Worm (Caenorhabditis elegans) whole organism, L4/young adult: ENCODE measurements around the gene R160.5.

ENCODE experiments used
- W03F9.2 ChIP-seq: fragments of 150-350 bp; optimal IDR thresholded peaks from 2 replicates; lab custom pipeline; 2014; ENCODE audit warnings: missing biosample characterization, missing genetic modification characterization
- dao-5 ChIP-seq: sonication (generic microtip); optimal IDR thresholded peaks from 2 replicates; lab custom pipeline; 2016; ENCODE audit warnings: missing genotype, missing genetic modification characterization, moderate library complexity, missing compliant biosample characterization
- him-1 ChIP-seq: sonication (generic microtip); optimal IDR thresholded peaks from 2 replicates; lab custom pipeline; 2016; ENCODE audit warnings: missing genotype, missing genetic modification reagents, missing genetic modification characterization, missing compliant biosample characterization

Gene R160.5

DNA sequence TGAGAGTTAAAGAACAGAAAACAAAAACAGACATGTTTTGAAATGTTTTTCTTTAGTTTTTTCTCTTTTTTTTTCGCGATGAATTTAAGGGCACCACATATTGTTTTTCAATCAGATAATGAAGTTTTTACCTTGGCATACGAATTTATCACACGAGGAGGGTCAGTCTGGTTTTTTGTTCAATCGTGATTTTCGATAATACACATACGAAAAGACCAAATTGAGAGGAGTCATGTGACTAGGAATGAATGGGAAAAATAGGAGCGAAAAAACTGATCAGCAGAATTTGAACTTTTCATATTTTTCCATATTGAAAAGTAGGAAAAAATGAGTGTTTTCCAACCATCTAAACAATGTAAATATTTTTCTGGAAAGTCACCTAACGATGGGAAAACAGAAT is 15.8 kb upstream of the R160.5 start:
- no peak for TF ChIP-seq him-1 (tag; lab: Kevin White, UChicago)
- TF ChIP-seq dao-5, result no peak
- TF ChIP-seq W03F9.2 (tag; lab: Kevin White, UChicago), result no peak

ce11 chrX:4383316-4383936 is 12.8 kb upstream of the R160.5 start, which contains the start of gene lst-2:
Gene lst-2, minus strand, starts transcription at chrX:4383366.
- TF ChIP-seq W03F9.2 (tag; lab: Kevin White, UChicago) (no peak), him-1 (tag; lab: Kevin White, UChicago) (no peak), dao-5 (no peak)

- TF ChIP-seq him-1 (tag; lab: Kevin White, UChicago) (no peak), dao-5 (no peak), W03F9.2 (tag; lab: Kevin White, UChicago) (no peak)
These were observed 7.0 kb upstream of the R160.5 start, which contains the start of gene R160.12 for ce11 chrX:4377689-4378088. Gene R160.12, minus strand, starts transcription at chrX:4377789.

DNA sequence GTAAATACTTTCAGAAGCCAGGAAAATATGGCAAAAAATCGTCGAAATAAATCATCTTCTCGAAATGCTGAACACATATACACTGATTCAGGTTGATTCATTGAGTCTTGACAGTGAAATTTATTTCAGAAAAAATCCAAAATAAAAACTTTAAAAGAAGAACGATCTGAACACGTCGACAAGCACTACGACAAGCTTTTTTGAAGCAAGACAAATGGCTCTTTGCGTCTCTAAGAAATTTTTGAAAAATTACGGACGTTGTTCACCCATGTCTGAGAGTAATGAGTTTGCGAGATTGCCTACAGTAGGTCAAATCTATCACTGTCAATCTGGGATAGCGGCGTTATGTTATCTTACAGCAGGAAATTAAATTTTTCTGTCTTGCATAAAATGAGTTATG is 6.1 kb upstream of the R160.5 start, which contains the start of gene R160.2:
Gene R160.2, minus strand, starts transcription at position 101 of the 400 bp plus-strand sequence.
- TF ChIP-seq him-1 (tag; lab: Kevin White, UChicago) (no peak), W03F9.2 (tag; lab: Kevin White, UChicago) (no peak), dao-5 (no peak)

DNA sequence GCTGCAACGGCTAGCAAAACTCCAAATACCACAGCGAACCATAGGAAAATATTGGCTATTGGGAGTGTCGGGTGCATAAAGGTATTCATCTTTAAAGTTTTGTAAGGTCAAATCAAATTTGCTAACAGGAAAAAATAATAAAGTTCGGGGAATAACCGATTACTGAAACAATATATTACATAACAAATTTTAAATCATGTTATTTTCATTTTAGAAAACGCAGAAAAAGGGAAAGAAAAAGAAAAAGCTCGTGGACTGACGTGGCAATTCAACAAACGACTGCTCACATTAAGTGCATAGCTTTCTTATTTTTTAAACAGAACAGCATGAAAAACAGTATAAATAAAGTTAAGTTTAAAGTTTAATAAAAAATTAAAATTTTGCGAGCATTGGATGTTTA is 2.5 kb upstream of the R160.5 start, which contains the start of gene R160.6:
Gene R160.6, minus strand, starts transcription at position 101 of the 400 bp plus-strand sequence.
- TF ChIP-seq him-1 (tag; lab: Kevin White, UChicago), result no peak
- no peak for TF ChIP-seq dao-5
- no peak for TF ChIP-seq W03F9.2 (tag; lab: Kevin White, UChicago)

DNA sequence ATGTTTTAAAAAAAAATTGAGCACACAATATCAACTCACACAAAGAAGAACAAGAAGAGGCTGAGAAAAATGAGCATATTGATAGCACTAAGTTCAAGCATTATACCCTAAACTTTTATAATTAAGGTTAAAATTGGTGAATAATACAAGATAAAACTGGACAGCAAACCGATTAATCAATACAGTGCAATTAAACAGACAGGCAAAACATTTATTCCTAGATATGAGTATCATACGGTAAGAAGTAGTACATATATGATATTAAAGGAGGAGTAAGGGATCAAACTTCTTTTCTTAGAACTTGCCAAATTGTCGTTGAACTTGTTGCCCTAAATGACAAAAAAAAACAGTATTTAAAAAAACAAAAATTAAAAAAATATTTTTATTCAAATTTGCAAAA is 1.3 kb upstream of the R160.5 start, which contains the start of gene R160.14:
Gene R160.14, minus strand, starts transcription at position 101 of the 400 bp plus-strand sequence.
- no peak for TF ChIP-seq dao-5

ce11 chrX:4371413-4371812 is 757 bp upstream of the R160.5 start, which contains the start of gene R160.13:
Gene R160.13, minus strand, starts transcription at chrX:4371513.
- no peak for TF ChIP-seq W03F9.2 (tag; lab: Kevin White, UChicago)
- no peak for TF ChIP-seq dao-5
- no peak for TF ChIP-seq him-1 (tag; lab: Kevin White, UChicago)

DNA sequence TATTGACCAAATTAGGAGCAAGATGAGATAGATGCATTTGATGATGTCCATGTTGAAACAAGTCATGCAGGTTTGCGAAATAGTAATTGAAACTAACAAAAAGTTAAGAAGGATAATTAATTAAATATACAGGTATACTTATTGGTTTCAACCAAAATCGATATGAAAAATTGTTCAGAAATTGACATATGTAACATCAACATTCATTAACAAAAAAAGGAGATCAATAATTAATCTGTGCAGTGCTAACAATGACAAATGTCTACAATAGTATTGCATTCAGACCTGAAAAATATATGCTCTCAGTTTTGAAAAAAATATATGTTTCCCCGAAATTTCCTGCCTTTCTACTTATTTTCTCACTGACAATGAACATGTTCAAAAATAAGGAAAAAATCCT is 1.9 kb downstream of the R160.5 start, which contains the start of gene R160.4:
Gene R160.4, minus strand, starts transcription at position 101 of the 400 bp plus-strand sequence.
- TF ChIP-seq W03F9.2 (tag; lab: Kevin White, UChicago) (no peak), dao-5 (no peak), him-1 (tag; lab: Kevin White, UChicago) (no peak)

DNA sequence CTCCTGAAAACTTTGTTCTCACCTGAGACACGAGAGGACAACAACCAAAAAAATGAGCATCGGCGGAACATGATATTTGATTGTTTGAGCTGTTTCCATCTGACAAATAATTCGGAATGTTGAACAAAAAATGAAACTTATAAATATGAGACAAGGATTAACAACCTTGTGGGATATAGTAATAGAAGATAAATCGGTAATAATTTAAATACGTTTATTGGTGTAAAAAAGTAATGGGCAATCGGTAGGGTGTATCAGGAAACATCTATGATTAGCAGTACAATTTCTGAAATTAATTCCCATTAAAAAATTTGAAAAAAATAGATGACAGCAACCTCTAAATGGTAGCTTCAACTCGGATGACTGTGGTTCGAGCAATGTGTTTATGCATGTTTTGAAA is 3.2 kb downstream of the R160.5 start, which contains the start of gene R160.10:
Gene R160.10, minus strand, starts transcription at position 101 of the 400 bp plus-strand sequence.
- TF ChIP-seq him-1 (tag; lab: Kevin White, UChicago) (no peak), dao-5 (no peak), W03F9.2 (tag; lab: Kevin White, UChicago) (no peak)

ce11 chrX:4366231-4366630 is 4.4 kb downstream of the R160.5 start, which contains the start of gene R160.3:
Gene R160.3, minus strand, starts transcription at chrX:4366331.
- TF ChIP-seq dao-5, result no peak
- TF ChIP-seq him-1 (tag; lab: Kevin White, UChicago), result no peak

ce11 chrX:4364877-4365276 is 5.8 kb downstream of the R160.5 start, which contains the start of gene F14H12.8:
Gene F14H12.8, minus strand, starts transcription at chrX:4364977.
- no peak for TF ChIP-seq W03F9.2 (tag; lab: Kevin White, UChicago)

- TF ChIP-seq him-1 (tag; lab: Kevin White, UChicago) (no peak), W03F9.2 (tag; lab: Kevin White, UChicago) (no peak), dao-5 (no peak)
These were observed 7.5 kb downstream of the R160.5 start, which contains the start of gene F14H12.17 for ce11 chrX:4363200-4363599. Gene F14H12.17, minus strand, starts transcription at chrX:4363300.

DNA sequence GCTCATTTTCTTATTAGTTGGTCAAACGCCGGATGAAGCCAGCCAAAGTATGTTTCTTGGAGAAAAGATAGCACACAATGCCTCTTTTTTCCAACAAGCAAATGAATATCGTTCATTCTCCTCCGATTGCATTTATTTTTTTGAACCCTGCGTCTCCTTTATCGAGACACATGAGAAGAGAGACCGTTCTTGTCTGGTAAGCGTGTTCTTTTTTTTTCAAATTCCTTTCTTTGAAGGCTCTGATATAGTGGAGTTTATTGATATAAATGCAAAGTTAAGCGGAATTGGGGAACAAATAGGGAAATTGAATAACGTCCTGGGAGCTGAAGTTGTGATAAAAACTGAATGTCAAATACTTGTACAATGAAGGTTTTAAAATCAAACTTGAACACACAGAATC is 8.1 kb downstream of the R160.5 start, which contains the start of gene F14H12.7:
Gene F14H12.7, minus strand, starts transcription at position 101 of the 400 bp plus-strand sequence.
- TF ChIP-seq him-1 (tag; lab: Kevin White, UChicago) (no peak), W03F9.2 (tag; lab: Kevin White, UChicago) (no peak)

DNA sequence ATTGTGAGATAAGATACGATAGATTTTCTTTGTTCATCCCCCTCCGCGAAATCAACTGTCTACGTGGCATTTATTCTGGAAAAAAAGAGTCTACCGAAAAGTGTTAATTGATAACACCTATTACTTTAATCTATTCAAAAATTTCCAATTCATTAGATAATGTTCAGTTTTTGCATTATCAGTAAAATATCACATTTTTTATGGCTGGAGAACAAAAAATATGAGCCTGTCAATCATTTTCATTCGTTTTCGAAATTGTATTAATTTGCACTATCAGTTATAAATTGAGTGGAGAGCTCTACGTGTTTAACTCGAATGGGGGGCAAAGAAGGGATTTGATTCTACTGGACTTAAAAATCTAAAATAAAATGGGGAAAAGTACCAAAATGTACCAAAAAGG is 11.6 kb downstream of the R160.5 start:
- TF ChIP-seq dao-5, result no peak
- TF ChIP-seq W03F9.2 (tag; lab: Kevin White, UChicago), result no peak
- no peak for TF ChIP-seq him-1 (tag; lab: Kevin White, UChicago)
